Worm (Caenorhabditis elegans) whole organism, dauer: ENCODE measurements around the gene lmd-3.

ENCODE experiments used
- unc-62 ChIP-seq: sonication (generic microtip); optimal IDR thresholded peaks from 2 replicates; lab custom pipeline; 2017; ENCODE audit warnings: missing biosample characterization, missing genetic modification reagents, missing genetic modification characterization

lmd-3 gene

ce11 chrV:8444357-8444856, at the start of gene lmd-3:
Gene lmd-3, minus strand, starts transcription at chrV:8444806.
- no peak for TF ChIP-seq unc-62

DNA sequence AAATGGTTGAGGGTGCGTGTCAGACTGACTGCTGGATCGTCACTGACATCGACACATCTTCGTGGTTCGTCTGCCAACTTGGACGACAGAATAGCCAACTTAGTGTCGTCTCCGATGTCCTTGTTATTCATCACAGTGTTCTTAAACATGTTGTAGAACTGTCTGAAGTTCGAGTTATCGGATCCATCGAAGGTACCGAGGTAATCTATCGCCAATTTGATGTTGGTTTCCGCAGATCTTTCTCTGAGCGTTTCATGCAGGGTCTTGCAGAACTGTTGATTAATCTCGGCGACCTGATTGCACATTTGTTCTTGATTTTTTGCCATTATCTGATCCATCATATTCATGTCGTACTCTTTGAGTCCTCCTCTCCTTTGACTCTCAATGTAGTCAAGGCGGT, 36.7 kb upstream of the lmd-3 start:
- no peak for TF ChIP-seq unc-62

DNA sequence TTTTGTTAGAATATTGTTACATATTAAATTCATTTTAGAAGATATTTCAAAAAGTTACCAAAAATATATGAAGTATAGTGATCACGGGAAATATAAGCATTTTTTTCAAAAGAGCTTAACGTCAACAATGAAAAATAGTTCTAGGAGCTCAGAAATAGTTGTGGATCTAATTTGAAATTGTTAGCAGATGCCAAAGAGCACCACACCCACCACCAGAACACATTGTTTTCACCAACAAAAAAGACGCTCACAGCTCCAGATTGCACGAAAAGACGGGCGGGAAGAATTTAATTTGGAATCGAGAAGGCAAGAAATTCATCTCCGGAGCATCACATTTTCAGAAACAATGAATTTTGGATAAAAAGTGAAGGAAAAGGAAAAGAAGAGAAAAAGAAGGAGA, 26.3 kb upstream of the lmd-3 start, which contains the start of gene gplb-1:
gplb-1 (minus strand) TSS at position 337 of the 400 bp plus-strand sequence.
- no peak for TF ChIP-seq unc-62

DNA sequence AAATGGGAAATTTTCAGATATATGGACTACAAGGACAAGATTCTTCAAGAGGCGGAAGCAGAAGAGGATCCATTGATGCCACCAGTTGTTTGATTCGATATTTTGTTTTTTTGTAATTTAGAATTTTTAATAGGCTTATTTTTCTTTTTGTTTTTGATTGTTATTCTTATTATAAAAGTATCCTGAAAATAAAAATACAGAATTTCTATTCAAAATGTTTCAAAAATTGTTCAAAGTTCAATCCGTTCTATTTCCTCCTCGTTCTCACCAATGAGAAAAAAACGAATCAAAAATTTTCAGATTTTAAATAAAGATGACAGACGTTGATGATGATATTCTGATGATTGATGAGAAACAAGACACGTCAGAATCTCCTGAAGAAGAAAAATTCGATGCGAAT, 24.1 kb upstream of the lmd-3 start, which contains the start of gene phf-30:
phf-30 (plus strand) TSS at position 301 of the 400 bp plus-strand sequence.
- TF ChIP-seq unc-62, result no peak

DNA sequence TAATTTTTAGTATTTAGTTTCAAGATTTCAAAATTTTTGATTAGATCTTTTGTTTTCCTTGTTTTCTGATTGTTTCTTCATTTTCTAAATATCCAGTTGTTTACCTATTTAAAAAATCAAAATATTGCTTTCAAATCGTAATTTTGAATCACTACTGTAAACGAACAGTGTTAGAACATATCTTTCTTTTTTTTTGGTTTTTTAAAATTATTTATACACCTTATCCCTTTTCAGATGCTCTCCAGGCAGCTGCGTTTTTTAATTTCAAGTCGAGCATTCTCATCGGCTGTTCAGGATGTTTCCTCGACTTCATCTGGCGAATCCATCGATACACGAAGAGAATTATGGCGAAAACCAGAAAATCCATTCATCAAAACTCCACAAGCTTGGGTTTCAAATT, 22.4 kb upstream of the lmd-3 start, which contains the start of gene mrpl-4:
mrpl-4 (plus strand) TSS at position 235 of the 400 bp plus-strand sequence.
- TF ChIP-seq unc-62, result no peak

ce11 chrV:8465386-8465785, 20.8 kb upstream of the lmd-3 start, which contains the start of gene mrps-2:
Gene mrps-2, plus strand, starts transcription at chrV:8465686.
- no peak for TF ChIP-seq unc-62

DNA sequence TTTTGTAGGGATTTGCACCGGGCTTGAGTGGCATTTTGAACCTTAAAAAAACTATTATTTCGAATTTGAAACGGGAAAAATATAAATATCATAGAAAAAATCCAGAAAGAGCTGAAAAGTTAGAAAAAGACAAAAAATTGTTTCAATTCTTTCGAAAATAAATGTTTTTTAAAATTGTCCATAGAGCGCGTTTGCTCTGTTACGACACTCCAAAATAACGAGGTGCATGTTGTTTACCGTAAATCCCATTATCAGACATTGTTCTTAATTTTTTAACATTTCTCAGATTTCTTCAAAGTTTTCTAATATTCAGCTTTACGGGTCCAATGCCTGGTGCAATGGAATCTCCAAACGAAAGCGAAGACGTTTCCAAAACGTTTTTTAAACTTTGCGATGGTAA, 17.5 kb upstream of the lmd-3 start, which contains the start of the genes dnj-22 and natc-1:
dnj-22 (minus strand) TSS at position 47 of the 400 bp plus-strand sequence.
natc-1 (plus strand) TSS at position 286 of the 400 bp plus-strand sequence.
- no peak for TF ChIP-seq unc-62

DNA sequence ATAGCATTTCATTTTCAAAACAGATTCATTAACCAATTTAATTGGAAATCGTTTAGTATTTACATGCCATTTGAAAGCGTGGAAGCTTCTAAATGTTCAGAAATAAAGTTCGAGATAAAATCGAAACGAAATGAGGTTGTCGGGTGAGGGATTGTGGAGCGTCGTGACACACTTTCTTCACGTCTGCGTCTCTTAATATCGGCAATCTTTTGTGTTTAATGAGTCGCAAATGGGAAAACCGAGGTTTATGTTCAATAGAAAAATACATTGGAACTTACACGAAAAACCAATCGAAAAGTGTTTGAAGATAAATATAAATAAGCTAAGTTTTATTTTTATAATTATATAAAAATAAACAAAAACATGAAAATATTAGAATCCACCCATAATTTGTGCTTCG, 16.2 kb upstream of the lmd-3 start:
- no peak for TF ChIP-seq unc-62

DNA sequence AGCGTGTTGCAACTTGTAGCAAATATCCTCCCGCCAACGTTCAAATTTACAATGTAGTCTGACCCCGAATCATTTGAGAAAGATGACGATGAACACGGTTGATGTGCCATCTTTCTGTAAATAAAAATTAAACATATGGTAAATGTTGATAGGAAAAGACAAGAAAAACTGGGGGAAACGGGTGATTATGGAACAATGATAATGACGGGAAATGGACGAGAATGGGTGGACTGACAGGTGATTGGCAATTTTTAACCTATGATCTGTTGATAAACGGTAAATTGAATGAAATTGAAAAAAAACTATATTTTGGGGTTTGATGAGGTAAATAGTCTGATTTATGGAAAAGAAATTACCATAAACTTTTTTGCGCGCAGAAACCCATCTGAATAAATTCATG, 15.7 kb upstream of the lmd-3 start, which contains the start of gene T23B12.6:
T23B12.6 (minus strand) TSS at position 114 of the 400 bp plus-strand sequence.
- no peak for TF ChIP-seq unc-62

DNA sequence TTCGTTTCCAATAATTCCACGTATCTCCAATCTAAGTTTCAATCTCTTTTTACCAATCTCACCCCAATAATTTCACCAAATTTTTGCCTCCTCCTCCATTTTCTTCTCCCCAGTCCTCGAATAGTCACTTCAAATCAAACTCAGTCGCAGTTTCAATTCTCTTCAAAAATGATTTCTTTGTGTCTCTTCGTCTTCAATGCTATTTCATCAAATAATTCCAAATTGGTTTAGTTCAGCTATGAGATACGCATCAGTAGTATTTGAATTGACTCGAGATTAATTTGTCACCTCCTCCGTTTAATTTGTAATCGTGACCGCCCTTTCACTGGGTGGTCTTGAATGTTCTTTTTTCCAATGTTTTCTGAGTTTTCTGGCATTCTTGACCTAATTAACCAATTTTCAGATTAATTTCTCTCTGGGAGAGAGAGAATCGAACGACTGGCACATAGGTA, 10.4 kb upstream of the lmd-3 start, which contains the start of gene T23B12.11:
T23B12.11 (plus strand) TSS at position 402 of the 452 bp plus-strand sequence.
- no peak for TF ChIP-seq unc-62

- TF ChIP-seq unc-62, result no peak
These were observed 6.1 kb upstream of the lmd-3 start for ce11 chrV:8450690-8451089.

DNA sequence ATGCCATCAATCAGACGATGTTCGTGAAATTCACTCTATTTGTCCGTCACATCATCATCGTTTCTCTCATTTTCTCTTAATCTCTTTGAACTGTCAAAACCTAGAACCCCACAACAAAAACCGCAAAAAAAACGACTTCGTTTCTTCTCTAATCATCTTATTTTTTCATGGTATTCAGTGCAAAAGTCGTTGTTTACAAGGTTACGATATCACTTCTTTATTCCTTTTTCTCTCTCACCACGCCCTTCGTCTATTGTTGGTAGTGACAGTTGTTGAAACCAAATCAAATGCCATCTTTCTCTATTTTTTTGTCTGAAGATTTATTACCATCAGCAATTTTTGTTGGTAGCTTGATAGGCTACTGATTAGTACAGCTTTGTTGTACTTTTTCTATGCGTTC, 4.6 kb upstream of the lmd-3 start:
- no peak for TF ChIP-seq unc-62

ce11 chrV:8447928-8448327, 3.3 kb upstream of the lmd-3 start, which contains the start of gene T23B12.5:
Gene T23B12.5, minus strand, starts transcription at chrV:8448028.
- no peak for TF ChIP-seq unc-62

DNA sequence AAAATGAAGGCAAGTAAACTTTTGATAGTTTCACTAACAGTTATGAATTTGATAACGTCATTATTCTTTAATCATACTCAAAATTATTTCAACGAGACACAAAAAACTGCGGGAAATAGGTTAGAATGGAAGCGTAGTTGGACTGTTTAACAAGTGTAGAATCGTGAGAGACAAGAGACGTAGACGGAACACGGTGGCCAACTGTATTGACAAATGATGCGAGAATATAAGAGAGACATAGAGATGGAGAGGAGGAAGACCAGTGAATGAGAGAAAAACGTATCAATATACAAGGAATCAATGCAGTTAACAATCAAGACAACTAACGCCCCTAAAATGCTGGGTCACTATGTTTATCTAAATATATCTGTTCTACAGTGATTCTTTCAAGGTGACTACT, 1.0 kb upstream of the lmd-3 start:
- TF ChIP-seq unc-62, result no peak

ce11 chrV:8437358-8437757, 7.2 kb downstream of the lmd-3 start:
- no peak for TF ChIP-seq unc-62

DNA sequence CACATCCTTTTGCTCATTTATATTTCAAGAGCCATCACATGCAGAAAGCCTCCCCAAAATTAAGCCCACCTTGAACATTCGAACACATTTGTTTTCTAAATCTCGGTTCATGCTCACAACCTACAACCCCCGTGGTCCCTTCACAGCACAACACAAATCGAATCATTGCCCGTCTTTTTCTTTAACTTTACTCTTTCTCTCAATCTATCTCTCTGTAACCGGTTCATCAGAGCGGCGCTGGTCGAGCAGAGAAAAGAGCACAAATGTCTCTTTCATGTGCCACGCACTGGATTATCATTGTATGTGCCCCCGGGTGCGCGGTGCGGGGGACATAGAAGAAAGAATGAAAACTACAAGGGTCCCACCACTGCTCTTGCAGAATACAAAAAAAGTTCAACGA, 9.3 kb downstream of the lmd-3 start:
- no peak for TF ChIP-seq unc-62

DNA sequence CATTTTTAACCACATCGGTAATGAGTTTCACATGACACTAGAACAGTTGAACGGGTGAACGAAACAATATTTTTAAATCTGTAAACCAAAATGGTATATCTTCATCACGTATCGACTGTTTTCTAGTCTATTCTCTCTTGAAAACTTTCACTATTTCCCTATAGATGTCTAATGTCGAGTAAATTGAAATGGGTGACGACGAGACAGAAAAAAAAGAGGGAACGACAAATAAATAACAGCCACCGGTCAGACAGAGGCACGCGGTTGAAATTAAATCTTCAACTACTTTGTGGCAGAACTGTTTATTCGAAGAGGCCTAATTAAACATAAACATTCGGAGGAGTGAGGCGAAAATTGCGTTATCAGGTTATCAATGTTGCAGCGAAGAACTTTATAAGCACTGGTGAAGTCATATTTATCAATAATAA, 10.2 kb downstream of the lmd-3 start:
- TF ChIP-seq unc-62, result no peak
